Worm (Caenorhabditis elegans) whole organism, young adult: ENCODE measurements around the gene scl-24.

ENCODE experiments used
- B0019.2 ChIP-seq: fragments of 200-800 bp; sonication (Bioruptor generic); conservative IDR thresholded peaks from 2 replicates; pipeline ENCODE4 v1.3.6; 2022; ENCODE audit warnings: missing genetic modification reagents, missing genetic modification characterization, missing compliant biosample characterization
- B0261.1 ChIP-seq: sonication (generic microtip); optimal IDR thresholded peaks from 2 replicates; lab custom pipeline; 2016; ENCODE audit warnings: mild to moderate bottlenecking, missing genetic modification characterization, moderate library complexity, missing compliant biosample characterization
- B0336.3 ChIP-seq: fragments of 200-800 bp; sonication (Bioruptor generic); IDR thresholded peaks from 2 replicates; pipeline ENCODE4 v1.3.6; 2022; ENCODE audit warnings: missing genetic modification characterization, missing compliant biosample characterization
- F10E7.11 ChIP-seq: sonication (generic microtip); optimal IDR thresholded peaks from 2 replicates; lab custom pipeline; 2017; ENCODE audit warnings: mild to moderate bottlenecking, missing genetic modification characterization, moderate library complexity, missing compliant biosample characterization
- F37B4.10 ChIP-seq: fragments of 200-800 bp; sonication (Bioruptor generic); IDR thresholded peaks from 2 replicates; pipeline ENCODE4 v1.3.6; 2022; ENCODE audit warnings: missing genetic modification characterization, missing compliant biosample characterization
- F39B2.1 ChIP-seq: fragments of 200-800 bp; sonication (Bioruptor generic); IDR thresholded peaks from 2 replicates; pipeline ENCODE4 v1.3.6; 2022; ENCODE audit warnings: missing genetic modification reagents, missing genetic modification characterization, missing compliant biosample characterization
- F49E8.2 ChIP-seq: sonication (generic microtip); optimal IDR thresholded peaks from 3 replicates; lab custom pipeline; 2017; ENCODE audit warnings: missing genetic modification characterization, mild to moderate bottlenecking, missing compliant biosample characterization, antibody characterized with exemption, moderate library complexity; ENCODE audit not compliant: insufficient read depth
- F52B5.7 ChIP-seq: sonication (generic microtip); optimal IDR thresholded peaks from 2 replicates; lab custom pipeline; 2016; ENCODE audit warnings: mild to moderate bottlenecking, missing genetic modification characterization, missing compliant biosample characterization
- T26A5.8 ChIP-seq: sonication (generic microtip); optimal IDR thresholded peaks from 2 replicates; lab custom pipeline; 2016; ENCODE audit warnings: missing genetic modification characterization, missing compliant biosample characterization
- Y53F4B.3 ChIP-seq: fragments of 200-800 bp; sonication (Bioruptor generic); IDR thresholded peaks from 2 replicates; pipeline ENCODE4 v1.3.6; 2022; ENCODE audit warnings: missing genetic modification reagents, missing genetic modification characterization, missing compliant biosample characterization
- ama-1 ChIP-seq, 3 experiments: fragments of 150-350 bp in 1 of 3; sonication (generic microtip) in 2 of 3; optimal IDR thresholded peaks; 2 replicates each; lab custom pipeline; 2014 to 2018; ENCODE audit warnings: missing biosample characterization in 2 of 3, missing genetic modification characterization in 2 of 3, missing genetic modification reagents in 2 of 3
- atf-7 ChIP-seq: sonication (generic microtip); optimal IDR thresholded peaks from 2 replicates; lab custom pipeline; 2017; ENCODE audit warnings: mild to moderate bottlenecking, missing genetic modification characterization, missing compliant biosample characterization
- attf-6 ChIP-seq: fragments of 200-800 bp; sonication (Bioruptor generic); IDR thresholded peaks from 2 replicates; pipeline ENCODE4 v1.3.6; 2022; ENCODE audit warnings: missing genetic modification reagents, missing genetic modification characterization, missing compliant biosample characterization
- ceh-79 ChIP-seq: sonication (generic microtip); optimal IDR thresholded peaks from 2 replicates; lab custom pipeline; 2017; ENCODE audit warnings: mild to moderate bottlenecking, missing genetic modification characterization, missing compliant biosample characterization
- die-1 ChIP-seq: sonication (generic microtip); optimal IDR thresholded peaks from 2 replicates; lab custom pipeline; 2016; ENCODE audit warnings: missing genotype, mild to moderate bottlenecking, missing genetic modification characterization, missing compliant biosample characterization
- egl-44 ChIP-seq: fragments of 200-800 bp; sonication (Bioruptor generic); IDR thresholded peaks from 2 replicates; pipeline ENCODE4 v1.3.6; 2022; ENCODE audit warnings: missing genetic modification reagents, missing genetic modification characterization, missing compliant biosample characterization
- egrh-3 ChIP-seq: fragments of 200-800 bp; sonication (Bioruptor generic); IDR thresholded peaks from 2 replicates; pipeline ENCODE4 v1.3.6; 2022; ENCODE audit warnings: missing genetic modification reagents, missing genetic modification characterization, missing compliant biosample characterization
- ets-4 ChIP-seq: fragments of 200-800 bp; sonication (Bioruptor generic); optimal IDR thresholded peaks from 2 replicates; lab custom pipeline; 2018; ENCODE audit warnings: mild to moderate bottlenecking, missing genetic modification characterization, missing compliant biosample characterization
- gei-17 ChIP-seq: fragments of 200-800 bp; sonication (Bioruptor generic); optimal IDR thresholded peaks from 2 replicates; lab custom pipeline; 2018; ENCODE audit warnings: mild to moderate bottlenecking, missing genetic modification characterization, missing compliant biosample characterization
- let-607 ChIP-seq, 2 experiments: fragments of 200-800 bp in 1 of 2; sonication (Bioruptor generic) in 1 of 2; sonication (generic microtip) in 1 of 2; optimal IDR thresholded peaks; 2 replicates each; lab custom pipeline; 2016 to 2018; ENCODE audit warnings: mild to moderate bottlenecking in 2 of 2, missing compliant biosample characterization in 2 of 2, missing genetic modification characterization in 2 of 2, moderate library complexity in 2 of 2, missing genotype in 1 of 2
- madf-8 ChIP-seq: fragments of 200-800 bp; sonication (Bioruptor generic); conservative IDR thresholded peaks from 2 replicates; pipeline ENCODE4 v1.3.6; 2022; ENCODE audit warnings: missing genetic modification reagents, missing genetic modification characterization, missing compliant biosample characterization
- mcd-1 ChIP-seq: fragments of 200-800 bp; sonication (Bioruptor generic); IDR thresholded peaks from 2 replicates; pipeline ENCODE4 v1.3.6; 2022; ENCODE audit warnings: missing genetic modification reagents, missing genetic modification characterization, missing compliant biosample characterization
- nfya-1 ChIP-seq: sonication (generic microtip); optimal IDR thresholded peaks from 2 replicates; lab custom pipeline; 2017; ENCODE audit warnings: antibody characterized with exemption, missing compliant biosample characterization, missing genetic modification characterization, borderline replicate concordance; ENCODE audit not compliant: insufficient read depth
- nhr-179 ChIP-seq: sonication (generic microtip); optimal IDR thresholded peaks from 2 replicates; lab custom pipeline; 2016; ENCODE audit warnings: mild to moderate bottlenecking, missing genetic modification characterization, missing compliant biosample characterization
- nhr-27 ChIP-seq: fragments of 200-800 bp; sonication (Bioruptor generic); optimal IDR thresholded peaks from 2 replicates; lab custom pipeline; 2018; ENCODE audit warnings: mild to moderate bottlenecking, missing genetic modification characterization, moderate library complexity, missing compliant biosample characterization
- nhr-80 ChIP-seq: sonication (generic microtip); optimal IDR thresholded peaks from 2 replicates; lab custom pipeline; 2016; ENCODE audit warnings: missing genetic modification characterization, missing compliant biosample characterization
- pbrm-1 ChIP-seq: fragments of 200-800 bp; sonication (Bioruptor generic); IDR thresholded peaks from 2 replicates; pipeline ENCODE4 v1.3.6; 2022; ENCODE audit warnings: missing genetic modification reagents, missing genetic modification characterization, missing compliant biosample characterization
- pha-4 ChIP-seq: fragments of 150-350 bp; sonication (generic microtip); optimal IDR thresholded peaks from 2 replicates; lab custom pipeline; 2014; ENCODE audit warnings: missing biosample characterization, missing genetic modification reagents, missing genetic modification characterization
- rpc-1 ChIP-seq, 2 experiments: fragments of 150-350 bp in 1 of 2; sonication (generic microtip) in 1 of 2; optimal IDR thresholded peaks; 2 replicates each; lab custom pipeline; 2014 to 2018; ENCODE audit warnings: missing biosample characterization in 1 of 2, missing genetic modification characterization in 1 of 2, missing genetic modification reagents in 1 of 2, missing genotype in 1 of 2
- sdz-38 ChIP-seq: sonication (generic microtip); optimal IDR thresholded peaks from 2 replicates; lab custom pipeline; 2016; ENCODE audit warnings: missing genotype, missing genetic modification characterization, missing compliant biosample characterization
- sea-2 ChIP-seq: fragments of 200-800 bp; sonication (Bioruptor generic); IDR thresholded peaks from 2 replicates; pipeline ENCODE4 v1.3.6; 2022; ENCODE audit warnings: missing genetic modification characterization, missing compliant biosample characterization
- snpc-3.4 ChIP-seq: sonication (generic microtip); optimal IDR thresholded peaks from 2 replicates; lab custom pipeline; 2017; ENCODE audit warnings: missing genetic modification characterization, mild to moderate bottlenecking, missing compliant biosample characterization, antibody characterized with exemption, moderate library complexity, missing genotype, missing genetic modification reagents
- somi-1 ChIP-seq: fragments of 200-800 bp; sonication (Bioruptor generic); optimal IDR thresholded peaks from 2 replicates; lab custom pipeline; 2018; ENCODE audit warnings: mild to moderate bottlenecking, missing genetic modification characterization, missing compliant biosample characterization
- tlf-1 ChIP-seq: fragments of 200-800 bp; sonication (Bioruptor generic); optimal IDR thresholded peaks from 2 replicates; lab custom pipeline; 2018; ENCODE audit warnings: mild to moderate bottlenecking, missing genetic modification characterization, missing compliant biosample characterization
- zim-3 ChIP-seq: sonication (generic microtip); optimal IDR thresholded peaks from 2 replicates; lab custom pipeline; 2017; ENCODE audit warnings: mild to moderate bottlenecking, missing genetic modification characterization, moderate library complexity, missing compliant biosample characterization
- ztf-22 ChIP-seq: fragments of 200-800 bp; sonication (Bioruptor generic); optimal IDR thresholded peaks from 2 replicates; lab custom pipeline; 2018; ENCODE audit warnings: mild to moderate bottlenecking, missing genetic modification characterization, moderate library complexity, missing compliant biosample characterization

scl-24 gene

ce11 chrV:17486034-17486433, at the start of gene scl-24:
TSS of gene scl-24 (plus strand) at chrV:17486334.
- no peak for TF ChIP-seq pha-4 (tag; lab: Kevin White, UChicago)
- no peak for TF ChIP-seq egrh-3
- no peak for TF ChIP-seq mcd-1 (GFP tag; lab: Robert Waterston, UW)

- TF ChIP-seq F39B2.1 (GFP tag; lab: Robert Waterston, UW) = no peak
- TF ChIP-seq egl-44 (GFP tag; lab: Robert Waterston, UW) = no peak
- TF ChIP-seq mcd-1 (GFP tag; lab: Robert Waterston, UW) = no peak
- TF ChIP-seq somi-1 (GFP tag; lab: Kevin White, UChicago) = no peak
- TF ChIP-seq die-1 (tag; lab: Kevin White, UChicago) = no peak
- TF ChIP-seq gei-17 (GFP tag; lab: Kevin White, UChicago) = no peak
- no peak for TF ChIP-seq let-607 (tag; optimal IDR thresholded peaks at IDR 0.05; lab: Kevin White, UChicago)
- no peak for TF ChIP-seq nhr-179 (tag; lab: Kevin White, UChicago)
- TF ChIP-seq sea-2 (GFP tag; lab: Robert Waterston, UW) = no peak
- no peak for TF ChIP-seq nfya-1 (tag; lab: Kevin White, UChicago)
- no peak for TF ChIP-seq F37B4.10
- TF ChIP-seq ets-4 (GFP tag; lab: Kevin White, UChicago) = no peak
- TF ChIP-seq tlf-1 (GFP tag; lab: Kevin White, UChicago) = no peak
- TF ChIP-seq nhr-80 (tag; lab: Kevin White, UChicago) = no peak
- TF ChIP-seq ama-1 (optimal IDR thresholded peaks at IDR 0.05; lab: Kevin White, UChicago) = no peak
- TF ChIP-seq ama-1 (GFP tag; optimal IDR thresholded peaks at IDR 0.05; lab: Kevin White, UChicago) = no peak
- TF ChIP-seq B0019.2 (GFP tag; lab: Robert Waterston, UW) = no peak
- TF ChIP-seq F49E8.2 (tag; lab: Kevin White, UChicago) = no peak
- TF ChIP-seq sdz-38 (tag; lab: Kevin White, UChicago) = no peak
These were observed 49.6 kb upstream of the scl-24 start, which contains the start of gene F20E11.18 for ce11 chrV:17436492-17436891. TSS of gene F20E11.18 (minus strand) at chrV:17436592.

- TF ChIP-seq B0261.1 (tag; lab: Kevin White, UChicago) (no peak), F52B5.7 (tag; lab: Kevin White, UChicago) (no peak), ceh-79 (no peak), B0336.3 (GFP tag; lab: Robert Waterston, UW) (no peak), rpc-1 (optimal IDR thresholded peaks at IDR 0.05; lab: Kevin White, UChicago) (no peak), rpc-1 (tag; optimal IDR thresholded peaks at IDR 0.05; lab: Kevin White, UChicago) (no peak), pha-4 (tag; lab: Kevin White, UChicago) (no peak), pbrm-1 (GFP tag; lab: Robert Waterston, UW) (no peak), gei-17 (GFP tag; lab: Kevin White, UChicago) (no peak), T26A5.8 (tag; lab: Kevin White, UChicago) (no peak), Y53F4B.3 (GFP tag; lab: Robert Waterston, UW) (no peak), nhr-27 (no peak), atf-7 (tag; lab: Kevin White, UChicago) (no peak), madf-8 (no peak), attf-6 (no peak), snpc-3.4 (tag; lab: Kevin White, UChicago) (no peak), zim-3 (no peak), F10E7.11 (no peak), ztf-22 (GFP tag; lab: Kevin White, UChicago) (no peak)
These were observed 47.8 kb upstream of the scl-24 start, which contains the start of gene srsx-2 for ce11 chrV:17438317-17438716. TSS of gene srsx-2 (minus strand) at chrV:17438417.
